Worm (Caenorhabditis elegans) whole organism, L2 larva: ENCODE results near the gene par-3.
A peak's percentile ranks its signal among the peaks of the same experiment; 100 is the strongest.

Source experiments
- C34F6.9 ChIP-seq: fragments of 150-350 bp; optimal IDR thresholded peaks from 2 replicates; lab custom pipeline; 2014; ENCODE audit warnings: missing biosample characterization, missing genetic modification characterization
- F13H6.1 ChIP-seq: sonication (generic microtip); optimal IDR thresholded peaks from 2 replicates; lab custom pipeline; 2016; ENCODE audit warnings: missing genetic modification characterization, missing compliant biosample characterization
- R02D3.7 ChIP-seq: fragments of 150-350 bp; optimal IDR thresholded peaks from 2 replicates; lab custom pipeline; 2014; ENCODE audit warnings: missing biosample characterization, missing genetic modification characterization
- Y55F3AM.14 ChIP-seq: fragments of 200-800 bp; sonication (Bioruptor generic); optimal IDR thresholded peaks from 2 replicates; lab custom pipeline; 2018; ENCODE audit warnings: mild to moderate bottlenecking, missing genetic modification characterization, missing compliant biosample characterization
- ZK546.5 ChIP-seq: sonication (generic microtip); optimal IDR thresholded peaks from 2 replicates; lab custom pipeline; 2017; ENCODE audit warnings: missing biosample characterization, missing genetic modification characterization
- alr-1 ChIP-seq: fragments of 150-350 bp; optimal IDR thresholded peaks from 2 replicates; lab custom pipeline; 2014; ENCODE audit warnings: missing biosample characterization, missing genetic modification characterization
- aly-2 ChIP-seq: fragments of 150-350 bp; optimal IDR thresholded peaks from 2 replicates; lab custom pipeline; 2014; ENCODE audit warnings: missing biosample characterization, missing genetic modification characterization
- ama-1 ChIP-seq: fragments of 150-350 bp; optimal IDR thresholded peaks from 2 replicates; lab custom pipeline; 2018; ENCODE audit warnings: inconsistent platforms
- blmp-1 ChIP-seq: sonication (generic microtip); optimal IDR thresholded peaks from 2 replicates; lab custom pipeline; 2017; ENCODE audit warnings: missing genetic modification characterization, mild to moderate bottlenecking, missing compliant biosample characterization, antibody characterized with exemption, moderate library complexity; ENCODE audit not compliant: insufficient read depth
- ceh-16 ChIP-seq: fragments of 150-350 bp; optimal IDR thresholded peaks from 2 replicates; lab custom pipeline; 2014; ENCODE audit warnings: missing biosample characterization, missing genetic modification characterization
- ceh-82 ChIP-seq: fragments of 150-350 bp; optimal IDR thresholded peaks from 2 replicates; lab custom pipeline; 2014; ENCODE audit warnings: missing biosample characterization, missing genetic modification characterization
- crh-2 ChIP-seq: sonication (generic microtip); optimal IDR thresholded peaks from 2 replicates; lab custom pipeline; 2017; ENCODE audit warnings: missing biosample characterization, missing genetic modification characterization
- dmd-4 ChIP-seq: sonication (generic microtip); optimal IDR thresholded peaks from 2 replicates; lab custom pipeline; 2017; ENCODE audit warnings: missing biosample characterization, missing genetic modification characterization
- egl-27 ChIP-seq: sonication (generic microtip); optimal IDR thresholded peaks from 3 replicates; lab custom pipeline; 2017; ENCODE audit warnings: missing biosample characterization, missing genetic modification reagents, missing genetic modification characterization
- elt-1 ChIP-seq: fragments of 150-350 bp; optimal IDR thresholded peaks from 2 replicates; lab custom pipeline; 2014; ENCODE audit warnings: missing biosample characterization, missing genetic modification characterization
- elt-3 ChIP-seq: sonication (generic microtip); optimal IDR thresholded peaks from 2 replicates; lab custom pipeline; 2017; ENCODE audit warnings: missing biosample characterization, missing genetic modification characterization
- fos-1 ChIP-seq: fragments of 150-350 bp; optimal IDR thresholded peaks from 2 replicates; lab custom pipeline; 2014; ENCODE audit warnings: missing biosample characterization, missing genetic modification characterization
- gmeb-1 ChIP-seq: fragments of 150-350 bp; optimal IDR thresholded peaks from 2 replicates; lab custom pipeline; 2014; ENCODE audit warnings: missing biosample characterization, missing genetic modification characterization
- lin-11 ChIP-seq: fragments of 150-350 bp; sonication (generic microtip); optimal IDR thresholded peaks from 2 replicates; lab custom pipeline; 2014; ENCODE audit warnings: missing biosample characterization, missing genetic modification characterization, inconsistent platforms, mixed read lengths
- lin-13 ChIP-seq: fragments of 150-350 bp; optimal IDR thresholded peaks from 2 replicates; lab custom pipeline; 2014; ENCODE audit warnings: missing biosample characterization, missing genetic modification reagents, missing genetic modification characterization
- lin-39 ChIP-seq: fragments of 150-350 bp; optimal IDR thresholded peaks from 2 replicates; lab custom pipeline; 2014; ENCODE audit warnings: missing biosample characterization, missing genetic modification reagents, missing genetic modification characterization
- lsy-2 ChIP-seq, 2 experiments: fragments of 150-350 bp in 1 of 2; sonication (generic microtip) in 1 of 2; optimal IDR thresholded peaks; 2 replicates each; lab custom pipeline; 2014 to 2017; ENCODE audit warnings: missing biosample characterization in 2 of 2, missing genetic modification characterization in 2 of 2
- mab-5 ChIP-seq: fragments of 150-350 bp; optimal IDR thresholded peaks from 2 replicates; lab custom pipeline; 2014; ENCODE audit warnings: missing biosample characterization, missing genetic modification characterization
- mbf-1 ChIP-seq: sonication (generic microtip); optimal IDR thresholded peaks from 2 replicates; lab custom pipeline; 2017; ENCODE audit warnings: missing biosample characterization, missing genetic modification characterization
- mdl-1 ChIP-seq, 2 experiments: fragments of 150-350 bp in 1 of 2; sonication (generic microtip) in 1 of 2; optimal IDR thresholded peaks; 2 replicates each; lab custom pipeline; 2017; ENCODE audit warnings: missing biosample characterization in 2 of 2, missing genetic modification characterization in 2 of 2
- nhr-10 ChIP-seq: sonication (generic microtip); optimal IDR thresholded peaks from 2 replicates; lab custom pipeline; 2017; ENCODE audit warnings: missing biosample characterization, missing genetic modification characterization
- nhr-11 ChIP-seq: fragments of 150-350 bp; optimal IDR thresholded peaks from 2 replicates; lab custom pipeline; 2014; ENCODE audit warnings: missing biosample characterization, missing genetic modification characterization
- nhr-12 ChIP-seq: fragments of 150-350 bp; optimal IDR thresholded peaks from 2 replicates; lab custom pipeline; 2014; ENCODE audit warnings: missing biosample characterization, missing genetic modification characterization
- nhr-129 ChIP-seq: fragments of 150-350 bp; optimal IDR thresholded peaks from 2 replicates; lab custom pipeline; 2014; ENCODE audit warnings: missing biosample characterization, missing genetic modification characterization
- nhr-21 ChIP-seq: fragments of 150-350 bp; optimal IDR thresholded peaks from 2 replicates; lab custom pipeline; 2014; ENCODE audit warnings: missing biosample characterization, missing genetic modification characterization
- nhr-23 ChIP-seq: fragments of 150-350 bp; optimal IDR thresholded peaks from 2 replicates; lab custom pipeline; 2014; ENCODE audit warnings: missing biosample characterization, missing genetic modification reagents, missing genetic modification characterization
- nhr-237 ChIP-seq: fragments of 150-350 bp; optimal IDR thresholded peaks from 2 replicates; lab custom pipeline; 2014; ENCODE audit warnings: missing biosample characterization, missing genetic modification characterization
- nhr-25 ChIP-seq: fragments of 150-350 bp; sonication (generic microtip); optimal IDR thresholded peaks from 3 replicates; lab custom pipeline; 2014; ENCODE audit warnings: missing biosample characterization, missing genetic modification characterization
- nhr-6 ChIP-seq: fragments of 150-350 bp; optimal IDR thresholded peaks from 2 replicates; lab custom pipeline; 2014; ENCODE audit warnings: missing biosample characterization, missing genetic modification characterization
- nhr-77 ChIP-seq: fragments of 150-350 bp; optimal IDR thresholded peaks from 2 replicates; lab custom pipeline; 2014; ENCODE audit warnings: missing biosample characterization, missing genetic modification characterization
- peb-1 ChIP-seq: fragments of 150-350 bp; optimal IDR thresholded peaks from 2 replicates; lab custom pipeline; 2014; ENCODE audit warnings: missing biosample characterization, missing genetic modification characterization
- sem-4 ChIP-seq: fragments of 150-350 bp; optimal IDR thresholded peaks from 2 replicates; lab custom pipeline; 2014; ENCODE audit warnings: missing biosample characterization, missing genetic modification reagents, missing genetic modification characterization
- skn-1 ChIP-seq: sonication (generic microtip); optimal IDR thresholded peaks from 2 replicates; lab custom pipeline; 2017; ENCODE audit warnings: missing biosample characterization, missing genetic modification characterization
- sma-3 ChIP-seq: sonication (generic microtip); optimal IDR thresholded peaks from 2 replicates; lab custom pipeline; 2016; ENCODE audit warnings: missing genetic modification reagents, missing genetic modification characterization, missing compliant biosample characterization
- sma-9 ChIP-seq, 2 experiments: fragments of 150-350 bp in 1 of 2; sonication (generic microtip) in 1 of 2; optimal IDR thresholded peaks; 2 replicates each; lab custom pipeline; 2014 to 2016; ENCODE audit warnings: missing genetic modification characterization in 2 of 2, mild to moderate bottlenecking in 1 of 2, missing biosample characterization in 1 of 2, missing compliant biosample characterization in 1 of 2, missing genetic modification reagents in 1 of 2, moderate library complexity in 1 of 2
- snpc-4 ChIP-seq: fragments of 150-350 bp; optimal IDR thresholded peaks from 2 replicates; lab custom pipeline; 2014; ENCODE audit warnings: missing biosample characterization, missing genetic modification characterization
- unc-39 ChIP-seq: fragments of 150-350 bp; optimal IDR thresholded peaks from 2 replicates; lab custom pipeline; 2014; ENCODE audit warnings: missing biosample characterization, missing genetic modification characterization
- unc-55 ChIP-seq: fragments of 150-350 bp; sonication (generic microtip); optimal IDR thresholded peaks from 3 replicates; lab custom pipeline; 2014; ENCODE audit warnings: missing biosample characterization, missing genetic modification reagents, missing genetic modification characterization
- unc-62 ChIP-seq: fragments of 150-350 bp; optimal IDR thresholded peaks from 2 replicates; lab custom pipeline; 2014; ENCODE audit warnings: missing biosample characterization, missing genetic modification reagents, missing genetic modification characterization
- zag-1 ChIP-seq: fragments of 150-350 bp; optimal IDR thresholded peaks from 2 replicates; lab custom pipeline; 2014; ENCODE audit warnings: missing biosample characterization, missing genetic modification characterization
- ztf-1 ChIP-seq: fragments of 200-800 bp; sonication (Bioruptor generic); conservative IDR thresholded peaks from 2 replicates; pipeline ENCODE4 v1.3.6; 2022; ENCODE audit warnings: missing genetic modification characterization, missing compliant biosample characterization
- ztf-11 ChIP-seq: sonication (generic microtip); optimal IDR thresholded peaks from 2 replicates; lab custom pipeline; 2017; ENCODE audit warnings: missing biosample characterization, missing genetic modification characterization
- ztf-4 ChIP-seq: fragments of 150-350 bp; optimal IDR thresholded peaks from 2 replicates; lab custom pipeline; 2014; ENCODE audit warnings: missing biosample characterization, missing genetic modification characterization

The par-3 gene

DNA sequence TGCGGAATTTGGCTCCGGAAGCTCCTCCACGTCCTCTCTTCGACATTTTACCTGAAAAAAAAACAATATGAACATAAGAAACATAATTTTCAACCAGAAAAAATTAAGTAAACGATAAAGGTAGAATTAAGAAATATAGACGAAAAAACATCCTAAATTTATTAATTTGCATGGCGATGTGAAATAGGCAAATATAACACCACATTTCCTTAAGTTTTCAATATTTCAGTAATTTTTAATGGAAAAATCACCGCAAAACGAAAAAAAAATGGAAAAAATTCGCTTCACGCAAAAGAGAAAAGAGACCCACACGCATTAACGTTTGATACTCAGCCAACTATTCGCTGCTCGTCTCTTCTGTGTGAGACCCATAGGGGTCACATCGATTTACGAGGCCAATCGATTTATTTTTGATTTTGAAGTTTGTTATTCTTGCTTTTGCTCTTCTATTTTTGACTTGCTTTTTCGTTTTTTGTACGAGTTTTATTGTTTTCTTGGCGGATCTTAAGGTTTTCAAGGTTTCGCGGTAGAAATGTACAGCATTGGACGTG lies 42.1 kb downstream of the par-3 start, which contains the start of gene rpl-23:
TSS of gene rpl-23 (minus strand) at position 51 of the 551 bp plus-strand sequence.
- TF ChIP-seq sem-4 (peak; percentile 84), nhr-23 (tag; lab: Kevin White, UChicago) (no peak), mdl-1 (tag; optimal IDR thresholded peaks at IDR 0.05; lab: Kevin White, UChicago) (peak in 1 of 2 experiments; percentile 29), aly-2 (no peak), lsy-2 (tag; optimal IDR thresholded peaks at IDR 0.05; lab: Kevin White, UChicago) (peak; percentile 85 to 96), ztf-1 (no peak), F13H6.1 (tag; lab: Kevin White, UChicago) (peak; percentile 78), nhr-21 (tag; lab: Kevin White, UChicago) (peak; percentile 89), R02D3.7 (tag; lab: Kevin White, UChicago) (peak; percentile 96), crh-2 (tag; lab: Kevin White, UChicago) (peak; percentile 97), ceh-82 (tag; lab: Kevin White, UChicago) (peak; percentile 73), ceh-16 (tag; lab: Kevin White, UChicago) (peak; percentile 55), alr-1 (tag; lab: Kevin White, UChicago) (no peak), ZK546.5 (tag; lab: Kevin White, UChicago) (peak; percentile 59), peb-1 (no peak), elt-3 (tag; lab: Kevin White, UChicago) (no peak), skn-1 (tag; lab: Kevin White, UChicago) (peak; percentile 7), unc-55 (GFP tag; lab: Kevin White, UChicago) (peak; percentile 100), mab-5 (tag; lab: Kevin White, UChicago) (peak; percentile 85), dmd-4 (tag; lab: Kevin White, UChicago) (no peak), nhr-25 (tag; lab: Kevin White, UChicago) (peak; percentile 95), gmeb-1 (peak; percentile 91), ztf-4 (tag; lab: Kevin White, UChicago) (peak; percentile 88), sma-3 (peak; percentile 88), sma-9 (GFP tag; optimal IDR thresholded peaks at IDR 0.05; lab: Kevin White, UChicago) (peak; percentile 90), sma-9 (tag; optimal IDR thresholded peaks at IDR 0.05; lab: Kevin White, UChicago) (no peak), nhr-11 (no peak), nhr-77 (tag; lab: Kevin White, UChicago) (peak; percentile 25), egl-27 (tag; lab: Kevin White, UChicago) (peak; percentile 76), zag-1 (peak; percentile 84), ztf-11 (no peak), fos-1 (peak; percentile 93), nhr-237 (tag; lab: Kevin White, UChicago) (no peak), nhr-6 (peak; percentile 92), blmp-1 (tag; lab: Kevin White, UChicago) (peak; percentile 80), lin-13 (peak; percentile 96), lin-11 (tag; lab: Kevin White, UChicago) (peak; percentile 92), nhr-12 (tag; lab: Kevin White, UChicago) (no peak), C34F6.9 (peak; percentile 97), unc-39 (tag; lab: Kevin White, UChicago) (no peak), lin-39 (tag; lab: Kevin White, UChicago) (no peak), elt-1 (tag; lab: Kevin White, UChicago) (no peak), Y55F3AM.14 (no peak), nhr-129 (peak; percentile 98), ama-1 (lab: Kevin White, UChicago) (peak; percentile 83), snpc-4 (tag; lab: Kevin White, UChicago) (peak; percentile 72), mbf-1 (no peak), unc-62 (GFP tag; lab: Kevin White, UChicago) (no peak), nhr-10 (tag; lab: Kevin White, UChicago) (peak; percentile 12)
- TF ChIP-seq, all 48 proteins: peak for 31
